Fruit fly (Drosophila melanogaster): ENCODE data around the gene CG14062.

The CG14062 gene

dm6 chr3R:28630092-28630491, 12.6 kb downstream of the CG14062 start (continued):
- no peak for TF ChIP-seq fd85E (GFP tag; optimal IDR thresholded peaks at IDR 0.05)
- TF ChIP-seq Lpt (GFP tag; optimal IDR thresholded peaks at IDR 0.05) = no peak
- no peak for TF ChIP-seq lz (GFP tag; optimal IDR thresholded peaks at IDR 0.05)
- TF ChIP-seq fd59A (GFP tag; optimal IDR thresholded peaks at IDR 0.05) = no peak
- no peak for TF ChIP-seq Met (GFP tag; optimal IDR thresholded peaks at IDR 0.05)
- peak; percentile 30 for TF ChIP-seq CG32006 (GFP tag; optimal IDR thresholded peaks at IDR 0.05)
- TF ChIP-seq Eip75B (GFP tag; optimal IDR thresholded peaks at IDR 0.05) = no peak
- TF ChIP-seq Hr4 (GFP tag; optimal IDR thresholded peaks at IDR 0.05) = peak; percentile 13
- TF ChIP-seq CG1621 (tag; optimal IDR thresholded peaks at IDR 0.05) = no peak
- no peak for TF ChIP-seq CG10631 (GFP tag; optimal IDR thresholded peaks at IDR 0.05)
- TF ChIP-seq Ets21C (GFP tag; optimal IDR thresholded peaks at IDR 0.05) = no peak
- no peak for TF ChIP-seq Sox14 (GFP tag; optimal IDR thresholded peaks at IDR 0.05)
- no peak for TF ChIP-seq vri (GFP tag; optimal IDR thresholded peaks at IDR 0.05)
- TF ChIP-seq salr (GFP tag; optimal IDR thresholded peaks at IDR 0.05) = no peak
- TF ChIP-seq CG6854 (GFP tag; optimal IDR thresholded peaks at IDR 0.05) = no peak
- no peak for TF ChIP-seq CG3032 (tag; optimal IDR thresholded peaks at IDR 0.05)
- no peak for TF ChIP-seq Ets96B (tag; optimal IDR thresholded peaks at IDR 0.05)

dm6 chr3R:28629186-28629979, 13.3 kb downstream of the CG14062 start:
- TF ChIP-seq CG6808 (GFP tag; optimal IDR thresholded peaks at IDR 0.05) = peak; percentile 53
- no peak for TF ChIP-seq topi (GFP tag; optimal IDR thresholded peaks at IDR 0.05)
- TF ChIP-seq eg (GFP tag; IDR thresholded peaks at IDR 0.05) = peak; percentile 41; the same call in 1 of the 3 replicates
- TF ChIP-seq esn (GFP tag; optimal IDR thresholded peaks at IDR 0.05) = peak; percentile 55
- TF ChIP-seq achi (GFP tag; optimal IDR thresholded peaks at IDR 0.05) = peak; percentile 46
- TF ChIP-seq CG15336 (GFP tag; IDR thresholded peaks at IDR 0.05) = 0 out of 2 replicates have a peak, but pooled peaks have one; percentile 11
- TF ChIP-seq Hr38 (GFP tag; optimal IDR thresholded peaks at IDR 0.05) = no peak
- peak; percentile 54 for TF ChIP-seq CG3032 (tag; optimal IDR thresholded peaks at IDR 0.05)
- peak; percentile 23 for TF ChIP-seq cyc (GFP tag; optimal IDR thresholded peaks at IDR 0.05)
- peak; percentile 45 for TF ChIP-seq CG8632 (GFP tag; optimal IDR thresholded peaks at IDR 0.05)
- peak; percentile 14 for TF ChIP-seq Blimp-1 (GFP tag; optimal IDR thresholded peaks at IDR 0.05)
- TF ChIP-seq svp (GFP tag) = peak; percentile 96
- no peak for TF ChIP-seq CG6276 (GFP tag; optimal IDR thresholded peaks at IDR 0.05)
- peak; percentile 53 for TF ChIP-seq Ets96B (tag; optimal IDR thresholded peaks at IDR 0.05)
- peak; percentile 6 for TF ChIP-seq Sox15 (GFP tag; optimal IDR thresholded peaks at IDR 0.05)
- TF ChIP-seq ss (GFP tag; optimal IDR thresholded peaks at IDR 0.05) = peak in 1 of 2 experiments; percentile 37
- peak; percentile 78 for TF ChIP-seq vri (GFP tag; optimal IDR thresholded peaks at IDR 0.05)
- TF ChIP-seq CG6163 (GFP tag; IDR thresholded peaks at IDR 0.05) = peak; percentile 54
- peak; percentile 55 for TF ChIP-seq Hr4 (GFP tag; optimal IDR thresholded peaks at IDR 0.05)
- TF ChIP-seq acj6 (GFP tag; optimal IDR thresholded peaks at IDR 0.05) = peak; percentile 67
- no peak for TF ChIP-seq CG8319 (GFP tag; optimal IDR thresholded peaks at IDR 0.05)
- TF ChIP-seq CG7368 (GFP tag; optimal IDR thresholded peaks at IDR 0.05) = no peak
- peak; percentile 60 for TF ChIP-seq CG10631 (GFP tag; optimal IDR thresholded peaks at IDR 0.05)
- peak; percentile 31 for TF ChIP-seq CG6792 (GFP tag; optimal IDR thresholded peaks at IDR 0.05)
- peak; percentile 13 for TF ChIP-seq CG31627 (GFP tag; optimal IDR thresholded peaks at IDR 0.05)
- TF ChIP-seq dsx (GFP tag; optimal IDR thresholded peaks at IDR 0.05; ENCODE audit: poor library complexity, severe bottlenecking) = peak; percentile 18
- peak; percentile 53 for TF ChIP-seq pdm3 (GFP tag; optimal IDR thresholded peaks at IDR 0.05)
- peak; percentile 38 for TF ChIP-seq CG4318 (GFP tag; optimal IDR thresholded peaks at IDR 0.05)
- TF ChIP-seq Ets21C (GFP tag; optimal IDR thresholded peaks at IDR 0.05) = no peak
- TF ChIP-seq CG32006 (GFP tag; optimal IDR thresholded peaks at IDR 0.05) = peak; percentile 79
- TF ChIP-seq CG3919 (GFP tag; optimal IDR thresholded peaks at IDR 0.05) = peak; percentile 43
- TF ChIP-seq Met (GFP tag; optimal IDR thresholded peaks at IDR 0.05) = peak; percentile 36
- TF ChIP-seq fd59A (GFP tag; optimal IDR thresholded peaks at IDR 0.05) = peak; percentile 33
- peak; percentile 24 for TF ChIP-seq CG11762 (GFP tag; optimal IDR thresholded peaks at IDR 0.05; ENCODE audit: insufficient read depth)
- no peak for TF ChIP-seq Sox102F (GFP tag; optimal IDR thresholded peaks at IDR 0.05)
- peak; percentile 32 for TF ChIP-seq Sox14 (GFP tag; optimal IDR thresholded peaks at IDR 0.05)
- peak; percentile 50 for TF ChIP-seq CG34406 (GFP tag; optimal IDR thresholded peaks at IDR 0.05)
- TF ChIP-seq CG8119 (GFP tag; IDR thresholded peaks at IDR 0.05) = no peak
- TF ChIP-seq CG6854 (GFP tag; optimal IDR thresholded peaks at IDR 0.05) = no peak
- TF ChIP-seq lz (GFP tag; optimal IDR thresholded peaks at IDR 0.05) = peak; percentile 16
- TF ChIP-seq OdsH (GFP tag; optimal IDR thresholded peaks at IDR 0.05) = peak; percentile 76
- no peak for TF ChIP-seq CG1621 (tag; optimal IDR thresholded peaks at IDR 0.05)

All from whole organism, prepupa.